Worm (Caenorhabditis elegans): Measurements from ENCODE around the gene fat-2.

fat-2 gene

ce11 chrIV:13334287-13334686 lies 10.6 kb downstream of the fat-2 start (continued):
- TF ChIP-seq ctbp-1 (GFP tag; IDR thresholded peaks at IDR 0.05): no peak
- peak in 1 of 2 experiments; percentile 76 for TF ChIP-seq unc-62 (GFP tag; optimal IDR thresholded peaks at IDR 0.05 in 1 of 2)
- TF ChIP-seq unc-62 (tag; optimal IDR thresholded peaks at IDR 0.05): no peak
- TF ChIP-seq unc-130 (GFP tag; optimal IDR thresholded peaks at IDR 0.05): no peak
- no peak for TF ChIP-seq mes-2 (tag; optimal IDR thresholded peaks at IDR 0.05; ENCODE audit: poor library complexity, severe bottlenecking)
- no peak for TF ChIP-seq jun-1 (tag; optimal IDR thresholded peaks at IDR 0.05)

ce11 chrIV:13342555-13342954 lies 18.9 kb downstream of the fat-2 start, which contains the start of gene W02A2.5:
Gene W02A2.5, plus strand, starts transcription at chrIV:13342855.
- TF ChIP-seq set-16 (GFP tag; IDR thresholded peaks at IDR 0.05) (no peak), lim-7 (GFP tag; IDR thresholded peaks at IDR 0.05) (no peak), nhr-6 (tag; optimal IDR thresholded peaks at IDR 0.05) (no peak), unc-39 (tag; optimal IDR thresholded peaks at IDR 0.05) (no peak), ama-1 (optimal IDR thresholded peaks at IDR 0.05) (no peak), unc-62 (GFP tag; optimal IDR thresholded peaks at IDR 0.05 in 1 of 2) (peak in 1 of 2 experiments; percentile 62), unc-62 (tag; optimal IDR thresholded peaks at IDR 0.05) (no peak), jun-1 (tag; optimal IDR thresholded peaks at IDR 0.05) (no peak), daf-8 (GFP tag; IDR thresholded peaks at IDR 0.05) (no peak)

ce11 chrIV:13346078-13346477 lies 22.4 kb downstream of the fat-2 start:
- TF ChIP-seq fkh-10 (GFP tag; optimal IDR thresholded peaks at IDR 0.05) (no peak), mdl-1 (tag; optimal IDR thresholded peaks at IDR 0.05) (no peak), Y48G9A.11 (GFP tag; IDR thresholded peaks at IDR 0.05) (no peak), lin-38 (GFP tag; IDR thresholded peaks at IDR 0.05) (no peak), madf-5 (GFP tag; IDR thresholded peaks at IDR 0.05) (no peak), ceh-32 (tag; optimal IDR thresholded peaks at IDR 0.05; ENCODE audit: poor library complexity) (no peak), ceh-28 (tag; optimal IDR thresholded peaks at IDR 0.05) (no peak), fos-1 (tag; optimal IDR thresholded peaks at IDR 0.05) (no peak), lsy-2 (tag; optimal IDR thresholded peaks at IDR 0.05) (no peak), ama-1 (optimal IDR thresholded peaks at IDR 0.05) (no peak), ctbp-1 (GFP tag; IDR thresholded peaks at IDR 0.05) (no peak), F44E2.7 (GFP tag; IDR thresholded peaks at IDR 0.05) (no peak), duxl-1 (tag; optimal IDR thresholded peaks at IDR 0.05; ENCODE audit: poor library complexity) (no peak), zip-2 (tag; optimal IDR thresholded peaks at IDR 0.05) (no peak), nhr-76 (tag; optimal IDR thresholded peaks at IDR 0.05) (no peak), ztf-7 (tag; optimal IDR thresholded peaks at IDR 0.05) (no peak), F10B5.3 (tag; optimal IDR thresholded peaks at IDR 0.05) (no peak), nhr-28 (tag; optimal IDR thresholded peaks at IDR 0.05) (peak; percentile 35), dpl-1 (GFP tag; optimal IDR thresholded peaks at IDR 0.05) (no peak), ceh-82 (tag; optimal IDR thresholded peaks at IDR 0.05) (no peak), F26F4.8 (GFP tag; conservative IDR thresholded peaks at IDR 0.05) (no peak), lin-39 (tag; optimal IDR thresholded peaks at IDR 0.05) (no peak), daf-8 (GFP tag; IDR thresholded peaks at IDR 0.05) (no peak), unc-39 (tag; optimal IDR thresholded peaks at IDR 0.05) (no peak), ceh-62 (tag; optimal IDR thresholded peaks at IDR 0.05) (no peak), ZK337.2 (GFP tag; IDR thresholded peaks at IDR 0.05) (no peak), T20F7.1 (GFP tag; optimal IDR thresholded peaks at IDR 0.05) (no peak), R02D3.7 (tag; optimal IDR thresholded peaks at IDR 0.05) (no peak), pha-4 (GFP tag; IDR thresholded peaks at IDR 0.05) (no peak), pha-4 (tag; optimal IDR thresholded peaks at IDR 0.05) (peak; percentile 90), daf-16 (GFP tag; optimal IDR thresholded peaks at IDR 0.05) (no peak), daf-16 (tag; optimal IDR thresholded peaks at IDR 0.05) (peak; percentile 40), F37D6.2 (tag; optimal IDR thresholded peaks at IDR 0.05) (no peak), F49E8.2 (tag; optimal IDR thresholded peaks at IDR 0.05; ENCODE audit: borderline replicate concordance) (no peak), hlh-30 (tag; optimal IDR thresholded peaks at IDR 0.05; ENCODE audit: insufficient read depth) (peak; percentile 34), nhr-10 (tag; optimal IDR thresholded peaks at IDR 0.05) (no peak), nhr-11 (tag; optimal IDR thresholded peaks at IDR 0.05) (no peak), mep-1 (tag; optimal IDR thresholded peaks at IDR 0.05) (no peak), T26A8.4 (GFP tag; IDR thresholded peaks at IDR 0.05) (no peak), ZK546.5 (tag; optimal IDR thresholded peaks at IDR 0.05) (no peak), pqm-1 (tag; optimal IDR thresholded peaks at IDR 0.05) (peak; percentile 35), vab-7 (GFP tag; IDR thresholded peaks at IDR 0.05) (no peak)

Data from whole organism, L4 larva.